Worm (Caenorhabditis elegans): ENCODE data around the gene plx-1.

The plx-1 gene

ce11 chrIV:999675-1000074 lies 40.4 kb downstream of the plx-1 start:
- TF ChIP-seq ceh-28 (tag; optimal IDR thresholded peaks at IDR 0.05) (peak; percentile 99), mxl-3 (GFP tag; optimal IDR thresholded peaks at IDR 0.05) (no peak), lsy-2 (tag; optimal IDR thresholded peaks at IDR 0.05) (no peak)

- peak; percentile 97 for TF ChIP-seq ceh-28 (tag; optimal IDR thresholded peaks at IDR 0.05)
- no peak for TF ChIP-seq spr-1 (tag; optimal IDR thresholded peaks at IDR 0.05)
- no peak for TF ChIP-seq mxl-2 (GFP tag; conservative IDR thresholded peaks at IDR 0.05)
- TF ChIP-seq php-3 (GFP tag; IDR thresholded peaks at IDR 0.05), result no peak
- no peak for TF ChIP-seq ZK337.2 (GFP tag; IDR thresholded peaks at IDR 0.05)
Measured at ce11 chrIV:1000441-1000840, 41.1 kb downstream of the plx-1 start.

ce11 chrIV:1005761-1006160 lies 46.4 kb downstream of the plx-1 start, which contains the start of gene immp-2:
Gene immp-2 (minus strand): TSS chrIV:1005861.
- TF ChIP-seq Y75B8A.6 (GFP tag; IDR thresholded peaks at IDR 0.05) (no peak), mdl-1 (tag; optimal IDR thresholded peaks at IDR 0.05) (no peak), hlh-11 (tag; optimal IDR thresholded peaks at IDR 0.05) (no peak), mdt-29 (GFP tag; IDR thresholded peaks at IDR 0.05) (no peak), madf-9 (GFP tag; conservative IDR thresholded peaks at IDR 0.05) (no peak), dmd-8 (GFP tag; IDR thresholded peaks at IDR 0.05) (no peak), zag-1 (tag; optimal IDR thresholded peaks at IDR 0.05) (no peak), ztf-7 (tag; optimal IDR thresholded peaks at IDR 0.05) (no peak), gei-8 (GFP tag; optimal IDR thresholded peaks at IDR 0.05) (no peak), hif-1 (tag; optimal IDR thresholded peaks at IDR 0.05) (no peak), nhr-11 (tag; optimal IDR thresholded peaks at IDR 0.05) (no peak)

- TF ChIP-seq aha-1 (tag), result peak; percentile 6
- no peak for TF ChIP-seq lin-29 (GFP tag; IDR thresholded peaks at IDR 0.05)
- TF ChIP-seq ceh-28 (tag; optimal IDR thresholded peaks at IDR 0.05), result peak; percentile 83
Measured at ce11 chrIV:1006662-1007061, 47.3 kb downstream of the plx-1 start.

- TF ChIP-seq lin-29 (GFP tag; IDR thresholded peaks at IDR 0.05) (no peak), ces-1 (GFP tag; optimal IDR thresholded peaks at IDR 0.05) (no peak), mep-1 (tag; optimal IDR thresholded peaks at IDR 0.05) (peak; percentile 19), daf-16 (GFP tag; optimal IDR thresholded peaks at IDR 0.05) (no peak), daf-16 (tag; optimal IDR thresholded peaks at IDR 0.05) (peak; percentile 29), nhr-11 (tag; optimal IDR thresholded peaks at IDR 0.05) (peak; percentile 9), lin-39 (tag; optimal IDR thresholded peaks at IDR 0.05) (no peak), lin-38 (GFP tag; IDR thresholded peaks at IDR 0.05) (peak; percentile 57), lin-1 (GFP tag; IDR thresholded peaks at IDR 0.05) (no peak), zfp-3 (GFP tag; conservative IDR thresholded peaks at IDR 0.05) (no peak), mdt-29 (GFP tag; IDR thresholded peaks at IDR 0.05) (no peak), ZK337.2 (GFP tag; IDR thresholded peaks at IDR 0.05) (no peak), ctbp-1 (GFP tag; IDR thresholded peaks at IDR 0.05) (no peak), dmd-6 (GFP tag; IDR thresholded peaks at IDR 0.05) (0 out of 2 replicates have a peak, but pooled peaks have one; percentile 17), tra-1 (GFP tag; IDR thresholded peaks at IDR 0.05) (no peak), T20F7.1 (GFP tag; optimal IDR thresholded peaks at IDR 0.05) (peak; percentile 26), pha-4 (GFP tag; IDR thresholded peaks at IDR 0.05) (no peak), pha-4 (tag; optimal IDR thresholded peaks at IDR 0.05) (no peak), tag-97 (GFP tag; IDR thresholded peaks at IDR 0.05) (no peak), lin-15B (tag; optimal IDR thresholded peaks at IDR 0.05) (no peak), vab-7 (GFP tag; IDR thresholded peaks at IDR 0.05) (0 out of 2 replicates have a peak, but pooled peaks have one; percentile 21), dpl-1 (GFP tag; optimal IDR thresholded peaks at IDR 0.05) (peak; percentile 39), lin-13 (GFP tag; optimal IDR thresholded peaks at IDR 0.05) (no peak), ama-1 (optimal IDR thresholded peaks at IDR 0.05) (peak; percentile 40), nhr-237 (tag; optimal IDR thresholded peaks at IDR 0.05) (no peak), mes-2 (tag; optimal IDR thresholded peaks at IDR 0.05; ENCODE audit: poor library complexity, severe bottlenecking) (peak; percentile 64), madf-5 (GFP tag; IDR thresholded peaks at IDR 0.05) (no peak), fkh-10 (GFP tag; optimal IDR thresholded peaks at IDR 0.05) (peak; percentile 7), lsy-2 (tag; optimal IDR thresholded peaks at IDR 0.05) (peak; percentile 14 to 60), T26A8.4 (GFP tag; IDR thresholded peaks at IDR 0.05) (no peak)
Measured at ce11 chrIV:1009546-1009945, 50.2 kb downstream of the plx-1 start, which contains the start of gene Y55F3AM.9. Gene Y55F3AM.9 (minus strand): TSS chrIV:1009734.

Data from whole organism, L4 larva.